Worm (Caenorhabditis elegans): ENCODE data around the gene rsef-1.

ce11 chrX:3070322-3070721 is 11.1 kb upstream of the rsef-1 start, which contains the start of gene ceh-31:
- no peak for TF ChIP-seq cog-1 (tag; optimal IDR thresholded peaks at IDR 0.05)
- TF ChIP-seq ztf-29 (GFP tag; IDR thresholded peaks at IDR 0.05) = no peak
- TF ChIP-seq tab-1 (GFP tag; IDR thresholded peaks at IDR 0.05) = no peak
- TF ChIP-seq ztf-23 (GFP tag; IDR thresholded peaks at IDR 0.05) = no peak
- no peak for TF ChIP-seq T22C8.4 (GFP tag; IDR thresholded peaks at IDR 0.05)
- TF ChIP-seq med-1 (GFP tag; optimal IDR thresholded peaks at IDR 0.05; ENCODE audit: insufficient read depth) = no peak
- TF ChIP-seq flt-1 (GFP tag; IDR thresholded peaks at IDR 0.05) = no peak

Data from whole organism, midembryonic.